Fruit fly (Drosophila melanogaster) whole organism, prepupa: ENCODE measurements around the gene CG3402.
A peak's percentile ranks its signal among the peaks of the same experiment; 100 is the strongest.

ENCODE experiments used
- Blimp-1 ChIP-seq: fragments of 200-800 bp; sonication (Bioruptor generic); optimal IDR thresholded peaks from 3 replicates; lab custom pipeline; 2017; ENCODE audit warnings: missing biosample characterization, missing genetic modification characterization, mild to moderate bottlenecking, moderate library complexity, missing genetic modification reagents
- CG10631 ChIP-seq: fragments of 200-800 bp; sonication (Bioruptor generic); optimal IDR thresholded peaks from 2 replicates; lab custom pipeline; 2016; ENCODE audit warnings: missing biosample characterization, missing genetic modification characterization
- CG10669 ChIP-seq: fragments of 200-800 bp; sonication (Bioruptor generic); optimal IDR thresholded peaks from 3 replicates; lab custom pipeline; 2018; ENCODE audit warnings: missing biosample characterization, mild to moderate bottlenecking, missing genetic modification characterization, moderate library complexity
- CG11762 ChIP-seq: fragments of 200-800 bp; sonication (Bioruptor generic); optimal IDR thresholded peaks from 3 replicates; lab custom pipeline; 2016; ENCODE audit warnings: missing biosample characterization, missing genetic modification characterization; ENCODE audit not compliant: insufficient read depth
- CG1621 ChIP-seq: fragments of 200-800 bp; sonication (Bioruptor generic); optimal IDR thresholded peaks from 3 replicates; lab custom pipeline; 2018; ENCODE audit warnings: missing biosample characterization, mild to moderate bottlenecking, missing genetic modification characterization
- CG3032 ChIP-seq: fragments of 200-800 bp; optimal IDR thresholded peaks from 2 replicates; lab custom pipeline; 2019; ENCODE audit warnings: missing biosample characterization, mild to moderate bottlenecking, missing genetic modification characterization, moderate library complexity
- CG31627 ChIP-seq: fragments of 200-800 bp; sonication (Bioruptor generic); optimal IDR thresholded peaks from 3 replicates; lab custom pipeline; 2016; ENCODE audit warnings: missing biosample characterization, missing genetic modification characterization
- CG34406 ChIP-seq: fragments of 200-800 bp; sonication (Bioruptor generic); optimal IDR thresholded peaks from 3 replicates; lab custom pipeline; 2016; ENCODE audit warnings: missing biosample characterization, missing genetic modification characterization
- CG3919 ChIP-seq: fragments of 200-800 bp; sonication (Bioruptor generic); optimal IDR thresholded peaks from 3 replicates; lab custom pipeline; 2016; ENCODE audit warnings: missing biosample characterization, missing genetic modification characterization
- CG4318 ChIP-seq: fragments of 200-800 bp; sonication (Bioruptor generic); optimal IDR thresholded peaks from 3 replicates; lab custom pipeline; 2017; ENCODE audit warnings: missing biosample characterization, mild to moderate bottlenecking, missing genetic modification characterization
- CG6163 ChIP-seq: fragments of 200-800 bp; sonication (Bioruptor generic); IDR thresholded peaks from 3 replicates; pipeline ENCODE4 v1.3.6; 2022; ENCODE audit warnings: missing biosample characterization, missing genetic modification characterization
- CG6276 ChIP-seq: fragments of 200-800 bp; sonication (Bioruptor generic); optimal IDR thresholded peaks from 2 replicates; lab custom pipeline; 2017; ENCODE audit warnings: missing biosample characterization, mild to moderate bottlenecking, missing genetic modification characterization
- CG6808 ChIP-seq: fragments of 200-800 bp; sonication (Bioruptor generic); optimal IDR thresholded peaks from 3 replicates; lab custom pipeline; 2017; ENCODE audit warnings: missing biosample characterization, missing genetic modification characterization, mild to moderate bottlenecking, moderate library complexity, missing genetic modification reagents
- CG6854 ChIP-seq: fragments of 200-800 bp; sonication (Bioruptor generic); optimal IDR thresholded peaks from 2 replicates; lab custom pipeline; 2017; ENCODE audit warnings: missing biosample characterization, mild to moderate bottlenecking, missing genetic modification characterization
- CG7368 ChIP-seq: fragments of 200-800 bp; sonication (Bioruptor generic); optimal IDR thresholded peaks from 3 replicates; lab custom pipeline; 2016; ENCODE audit warnings: missing biosample characterization, missing genetic modification characterization
- CG8319 ChIP-seq: fragments of 200-800 bp; sonication (Bioruptor generic); optimal IDR thresholded peaks from 3 replicates; lab custom pipeline; 2016; ENCODE audit warnings: missing biosample characterization, missing genetic modification characterization
- CG8632 ChIP-seq: fragments of 200-800 bp; sonication (Bioruptor generic); optimal IDR thresholded peaks from 3 replicates; lab custom pipeline; 2016; ENCODE audit warnings: missing biosample characterization, missing genetic modification characterization
- CG9139 ChIP-seq: fragments of 200-800 bp; sonication (Bioruptor generic); optimal IDR thresholded peaks from 3 replicates; lab custom pipeline; 2017; ENCODE audit warnings: missing biosample characterization, mild to moderate bottlenecking, missing genetic modification characterization
- Eip75B ChIP-seq: fragments of 200-800 bp; sonication (Bioruptor generic); optimal IDR thresholded peaks from 3 replicates; lab custom pipeline; 2016; ENCODE audit warnings: missing biosample characterization, missing genetic modification characterization
- Eip78C ChIP-seq: fragments of 200-800 bp; sonication (Bioruptor generic); peaks from one replicate; lab custom pipeline; 2016; ENCODE audit warnings: missing biosample characterization, missing genetic modification characterization
- Eip93F ChIP-seq: fragments of 200-800 bp; sonication (Bioruptor generic); optimal IDR thresholded peaks from 2 replicates; lab custom pipeline; 2016; ENCODE audit warnings: missing biosample characterization, mild to moderate bottlenecking, missing genetic modification characterization
- Ets21C ChIP-seq: fragments of 200-800 bp; sonication (Bioruptor generic); optimal IDR thresholded peaks from 3 replicates; lab custom pipeline; 2016; ENCODE audit warnings: missing biosample characterization, missing genetic modification characterization
- Ets96B ChIP-seq: fragments of 200-800 bp; optimal IDR thresholded peaks from 2 replicates; lab custom pipeline; 2019; ENCODE audit warnings: missing biosample characterization, mild to moderate bottlenecking, missing genetic modification characterization, moderate library complexity
- Hr38 ChIP-seq: sonication (Bioruptor generic); optimal IDR thresholded peaks from 2 replicates; lab custom pipeline; 2016; ENCODE audit warnings: missing biosample characterization, missing genetic modification characterization
- Hr39 ChIP-seq: fragments of 200-800 bp; sonication (Bioruptor generic); optimal IDR thresholded peaks from 2 replicates; lab custom pipeline; 2016; ENCODE audit warnings: missing biosample characterization, missing genetic modification characterization
- Hr4 ChIP-seq: fragments of 200-800 bp; sonication (Bioruptor generic); optimal IDR thresholded peaks from 3 replicates; lab custom pipeline; 2016; ENCODE audit warnings: missing biosample characterization, missing genetic modification characterization
- Met ChIP-seq: fragments of 200-800 bp; sonication (Bioruptor generic); optimal IDR thresholded peaks from 3 replicates; lab custom pipeline; 2016; ENCODE audit warnings: missing biosample characterization, missing genetic modification characterization
- Smox ChIP-seq: fragments of 200-800 bp; sonication (Bioruptor generic); optimal IDR thresholded peaks from 3 replicates; lab custom pipeline; 2016; ENCODE audit warnings: missing biosample characterization, missing genetic modification characterization
- Sox14 ChIP-seq: fragments of 200-800 bp; sonication (Bioruptor generic); optimal IDR thresholded peaks from 3 replicates; lab custom pipeline; 2016; ENCODE audit warnings: missing biosample characterization, missing genetic modification characterization
- Sox15 ChIP-seq: fragments of 200-800 bp; sonication (Bioruptor generic); optimal IDR thresholded peaks from 3 replicates; lab custom pipeline; 2016; ENCODE audit warnings: missing biosample characterization, missing genetic modification characterization
- acj6 ChIP-seq: fragments of 200-800 bp; sonication (Bioruptor generic); optimal IDR thresholded peaks from 3 replicates; lab custom pipeline; 2016; ENCODE audit warnings: missing biosample characterization, missing genetic modification characterization
- cyc ChIP-seq: fragments of 200-800 bp; sonication (Bioruptor generic); optimal IDR thresholded peaks from 3 replicates; lab custom pipeline; 2016; ENCODE audit warnings: missing biosample characterization, missing genetic modification characterization
- dac ChIP-seq: fragments of 200-800 bp; sonication (Bioruptor generic); optimal IDR thresholded peaks from 2 replicates; lab custom pipeline; 2017; ENCODE audit warnings: missing biosample characterization, mild to moderate bottlenecking, missing genetic modification characterization
- dsx ChIP-seq: fragments of 200-800 bp; optimal IDR thresholded peaks from 3 replicates; lab custom pipeline; 2019; ENCODE audit warnings: missing biosample characterization, mild to moderate bottlenecking, missing genetic modification characterization, moderate library complexity; ENCODE audit not compliant: poor library complexity, severe bottlenecking
- esn ChIP-seq: fragments of 200-800 bp; sonication (Bioruptor generic); optimal IDR thresholded peaks from 2 replicates; lab custom pipeline; 2016; ENCODE audit warnings: missing biosample characterization, mild to moderate bottlenecking, missing genetic modification characterization, moderate library complexity
- fd85E ChIP-seq: fragments of 200-800 bp; sonication (Bioruptor generic); optimal IDR thresholded peaks from 3 replicates; lab custom pipeline; 2016; ENCODE audit warnings: missing biosample characterization, missing genetic modification characterization
- fkh ChIP-seq: fragments of 200-800 bp; sonication (Bioruptor generic); optimal IDR thresholded peaks from 3 replicates; lab custom pipeline; 2017; ENCODE audit warnings: missing biosample characterization, mild to moderate bottlenecking, missing genetic modification characterization, moderate library complexity
- lz ChIP-seq: fragments of 200-800 bp; sonication (Bioruptor generic); optimal IDR thresholded peaks from 3 replicates; lab custom pipeline; 2016; ENCODE audit warnings: missing biosample characterization, missing genetic modification characterization
- net ChIP-seq: fragments of 200-800 bp; sonication (Bioruptor generic); optimal IDR thresholded peaks from 3 replicates; lab custom pipeline; 2016; ENCODE audit warnings: missing biosample characterization, missing genetic modification characterization
- pdm3 ChIP-seq: fragments of 200-800 bp; sonication (Bioruptor generic); optimal IDR thresholded peaks from 3 replicates; lab custom pipeline; 2016; ENCODE audit warnings: missing biosample characterization, missing genetic modification characterization
- salr ChIP-seq, 2 experiments: fragments of 200-800 bp; sonication (Bioruptor generic); optimal IDR thresholded peaks; 3 replicates each; lab custom pipeline; 2016 to 2018; ENCODE audit warnings: missing biosample characterization in 2 of 2, missing genetic modification characterization in 2 of 2, mild to moderate bottlenecking in 1 of 2
- spab ChIP-seq: fragments of 200-800 bp; sonication (Bioruptor generic); optimal IDR thresholded peaks from 2 replicates; lab custom pipeline; 2017; ENCODE audit warnings: missing biosample characterization, mild to moderate bottlenecking, missing genetic modification characterization, missing genetic modification reagents
- topi ChIP-seq: fragments of 200-800 bp; sonication (Bioruptor generic); optimal IDR thresholded peaks from 3 replicates; lab custom pipeline; 2016; ENCODE audit warnings: missing biosample characterization, missing genetic modification characterization

CG3402 gene

DNA sequence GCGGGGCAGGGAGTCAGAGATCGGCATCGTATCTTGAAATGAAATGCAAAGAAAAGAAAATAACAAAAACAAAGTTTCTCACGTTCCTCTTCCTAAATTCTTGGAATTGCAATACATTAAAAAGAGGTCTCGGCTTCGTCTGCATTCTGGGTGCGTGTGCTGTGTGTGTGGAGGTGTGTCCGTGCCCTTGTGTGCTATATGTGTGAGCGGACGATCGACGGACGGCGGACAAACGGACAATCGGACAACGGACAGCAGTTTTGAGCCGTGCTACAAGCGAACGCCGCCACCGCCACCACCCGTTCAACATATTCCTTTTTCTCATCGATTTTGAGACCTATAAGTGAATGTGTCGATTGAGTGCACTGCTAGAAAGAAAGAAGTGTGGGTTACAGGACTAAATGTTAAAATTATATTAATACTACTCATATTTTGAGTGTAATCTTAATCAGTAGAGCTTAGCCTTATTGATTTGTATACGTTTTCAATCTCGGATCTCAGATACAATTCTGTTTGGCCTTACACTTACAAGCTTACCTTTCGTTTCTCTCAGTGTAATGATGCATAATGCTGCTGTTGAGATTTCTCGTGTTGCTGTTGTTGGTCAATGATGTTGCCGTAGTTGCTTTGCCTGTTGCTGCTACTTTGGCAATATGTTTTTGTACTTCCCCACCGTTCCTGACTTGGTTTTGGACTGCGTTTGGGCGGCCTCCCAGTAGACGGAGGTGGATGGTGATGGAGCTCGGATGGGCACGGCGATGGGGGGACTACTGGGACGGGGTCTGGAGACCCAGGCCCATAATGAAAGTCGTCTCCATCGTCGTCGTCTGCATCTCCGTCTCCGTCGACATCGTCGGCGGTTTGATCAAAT, 31.3 kb downstream of the CG3402 start (continued):
- TF ChIP-seq Ets96B (tag; lab: Kevin White, UChicago) (peak; percentile 97), fd85E (GFP tag; lab: Kevin White, UChicago) (peak; percentile 75), acj6 (GFP tag; lab: Kevin White, UChicago) (peak; percentile 95), CG6276 (GFP tag; lab: Kevin White, UChicago) (peak; percentile 82), CG34406 (GFP tag; lab: Kevin White, UChicago) (peak; percentile 92), Hr4 (GFP tag; lab: Kevin White, UChicago) (peak; percentile 87), CG11762 (GFP tag; lab: Kevin White, UChicago) (peak; percentile 93), CG8319 (GFP tag; lab: Kevin White, UChicago) (peak; percentile 87), fkh (GFP tag; lab: Kevin White, UChicago) (peak; percentile 34), CG8632 (GFP tag; lab: Kevin White, UChicago) (peak; percentile 91), Smox (GFP tag; lab: Kevin White, UChicago) (peak; percentile 95), CG1621 (tag; lab: Kevin White, UChicago) (peak; percentile 94), topi (GFP tag; lab: Kevin White, UChicago) (peak; percentile 96), esn (peak; percentile 98), Eip78C (GFP tag; lab: Kevin White, UChicago) (peak; percentile 99), pdm3 (GFP tag; lab: Kevin White, UChicago) (peak; percentile 93), CG4318 (GFP tag; lab: Kevin White, UChicago) (peak; percentile 83), Ets21C (peak; percentile 89), Hr39 (GFP tag; lab: Kevin White, UChicago) (peak; percentile 93), salr (GFP tag; optimal IDR thresholded peaks at IDR 0.05; lab: Kevin White, UChicago) (peak; percentile 82 to 91), CG9139 (GFP tag; lab: Kevin White, UChicago) (peak; percentile 87), dac (GFP tag; lab: Kevin White, UChicago) (peak; percentile 69)

- TF ChIP-seq CG31627 (GFP tag; lab: Kevin White, UChicago), result peak; percentile 90
- peak; percentile 63 for TF ChIP-seq Eip93F
- TF ChIP-seq CG10669, result peak; percentile 74
- peak; percentile 76 for TF ChIP-seq CG3032
- peak; percentile 81 for TF ChIP-seq CG8632 (GFP tag; lab: Kevin White, UChicago)
- TF ChIP-seq spab (GFP tag; lab: Kevin White, UChicago), result peak; percentile 82
- peak; percentile 13 for TF ChIP-seq Hr4 (GFP tag; lab: Kevin White, UChicago)
- peak; percentile 33 for TF ChIP-seq CG6854 (GFP tag; lab: Kevin White, UChicago)
- TF ChIP-seq CG4318 (GFP tag; lab: Kevin White, UChicago), result peak; percentile 54
- TF ChIP-seq Hr38, result no peak
- peak; percentile 84 for TF ChIP-seq Ets21C
- TF ChIP-seq Sox15 (GFP tag; lab: Kevin White, UChicago), result peak; percentile 76
- no peak for TF ChIP-seq dac (GFP tag; lab: Kevin White, UChicago)
- TF ChIP-seq Eip78C (GFP tag; lab: Kevin White, UChicago), result peak; percentile 96
- TF ChIP-seq lz, result peak; percentile 92
- TF ChIP-seq CG6808 (GFP tag; lab: Kevin White, UChicago), result peak; percentile 74
- peak; percentile 68 for TF ChIP-seq CG7368
- TF ChIP-seq fd85E (GFP tag; lab: Kevin White, UChicago), result no peak
- peak; percentile 88 for TF ChIP-seq Eip75B (GFP tag; lab: Kevin White, UChicago)
- peak; percentile 94 for TF ChIP-seq Met (GFP tag; lab: Kevin White, UChicago)
- peak; percentile 87 for TF ChIP-seq CG10631 (GFP tag; lab: Kevin White, UChicago)
- TF ChIP-seq acj6 (GFP tag; lab: Kevin White, UChicago), result peak; percentile 90
- peak; percentile 90 for TF ChIP-seq CG3919 (GFP tag; lab: Kevin White, UChicago)
- TF ChIP-seq Blimp-1 (GFP tag; lab: Kevin White, UChicago), result peak; percentile 4
- peak; percentile 92 for TF ChIP-seq Sox14 (GFP tag; lab: Kevin White, UChicago)
- TF ChIP-seq net (GFP tag; lab: Kevin White, UChicago), result peak; percentile 76
- TF ChIP-seq Smox (GFP tag; lab: Kevin White, UChicago), result peak; percentile 89
- TF ChIP-seq cyc (GFP tag; lab: Kevin White, UChicago), result peak; percentile 89
- no peak for TF ChIP-seq fkh (GFP tag; lab: Kevin White, UChicago)
- TF ChIP-seq topi (GFP tag; lab: Kevin White, UChicago), result peak; percentile 90
- peak; percentile 98 for TF ChIP-seq dsx (GFP tag; lab: Kevin White, UChicago)
- peak; percentile 76 for TF ChIP-seq CG6163 (GFP tag; lab: Robert Waterston, UW)
Measured at dm6 chr3L:619427-620308, 33.0 kb downstream of the CG3402 start.
